Worm (Caenorhabditis elegans) whole organism, late embryonic: ENCODE data around the gene faxc-1.

Experiments
- F13H6.1 ChIP-seq: sonication (generic microtip); optimal IDR thresholded peaks from 2 replicates; lab custom pipeline; 2016; ENCODE audit warnings: missing genetic modification characterization, missing compliant biosample characterization
- ama-1 ChIP-seq: fragments of 150-350 bp; optimal IDR thresholded peaks from 2 replicates; lab custom pipeline; 2014
- ceh-2 ChIP-seq: sonication (generic microtip); optimal IDR thresholded peaks from 2 replicates; lab custom pipeline; 2016; ENCODE audit warnings: missing genotype, missing genetic modification characterization, missing compliant biosample characterization
- dmd-4 ChIP-seq: sonication (generic microtip); optimal IDR thresholded peaks from 2 replicates; lab custom pipeline; 2016; ENCODE audit warnings: borderline replicate concordance, missing genetic modification characterization, missing compliant biosample characterization
- fkh-10 ChIP-seq: fragments of 150-350 bp; optimal IDR thresholded peaks from 2 replicates; lab custom pipeline; 2014; ENCODE audit warnings: missing biosample characterization, missing genetic modification reagents, missing genetic modification characterization
- madf-2 ChIP-seq: sonication (generic microtip); optimal IDR thresholded peaks from 2 replicates; lab custom pipeline; 2017; ENCODE audit warnings: missing genetic modification characterization, missing compliant biosample characterization
- pax-1 ChIP-seq: fragments of 150-350 bp; optimal IDR thresholded peaks from 2 replicates; lab custom pipeline; 2014; ENCODE audit warnings: missing biosample characterization, missing genetic modification characterization
- rnt-1 ChIP-seq: sonication (generic microtip); optimal IDR thresholded peaks from 2 replicates; lab custom pipeline; 2016; ENCODE audit warnings: missing genetic modification characterization, missing compliant biosample characterization
- syd-9 ChIP-seq: sonication (generic microtip); optimal IDR thresholded peaks from 2 replicates; lab custom pipeline; 2016; ENCODE audit warnings: mild to moderate bottlenecking, missing genetic modification characterization, moderate library complexity, missing compliant biosample characterization

DNA sequence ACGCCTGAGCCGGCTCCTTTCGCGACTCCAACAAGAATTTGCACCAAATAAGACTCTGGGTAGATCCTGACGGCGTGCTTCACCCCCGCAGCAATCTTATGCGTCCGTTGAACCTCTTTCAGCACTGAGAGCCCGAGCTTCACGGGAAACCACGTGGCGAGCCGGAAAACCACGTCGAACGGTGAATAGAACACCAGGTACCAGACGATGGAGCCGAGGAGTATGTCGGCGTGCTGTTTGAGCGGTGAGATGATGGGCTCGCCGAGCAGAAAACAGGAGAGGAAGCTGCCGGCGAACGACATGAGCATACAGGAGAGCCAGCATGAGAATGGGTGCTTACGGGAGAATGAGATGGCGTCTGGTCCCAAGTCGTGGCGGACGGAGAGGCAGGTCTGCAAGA lies 14.6 kb downstream of the faxc-1 start:
- TF ChIP-seq madf-2 (tag; lab: Kevin White, UChicago) (no peak), ceh-2 (tag; lab: Kevin White, UChicago) (no peak), rnt-1 (tag; lab: Kevin White, UChicago) (no peak), ama-1 (lab: Kevin White, UChicago) (no peak), fkh-10 (no peak), dmd-4 (tag; lab: Kevin White, UChicago) (no peak), syd-9 (tag; lab: Kevin White, UChicago) (no peak), pax-1 (no peak), F13H6.1 (tag; lab: Kevin White, UChicago) (no peak)
